Fruit fly (Drosophila melanogaster) S2 (cell line): Measurements from ENCODE around the gene Cpr67B.

ENCODE experiments used
- CG8478 ChIP-seq: fragments of >200 bp; optimal IDR thresholded peaks from 2 replicates; lab custom pipeline; 2018
- CTCF ChIP-seq, 2 experiments: fragments of >200 bp; optimal IDR thresholded peaks; 2 replicates each; lab custom pipeline; 2018

dm6 chr3L:9410754-9411423, 6.3 kb downstream of the Cpr67B start, which contains the start of the genes CG4022 and Cpsf5:
- TF ChIP-seq CG8478 (lab: Kevin White, UChicago), result no peak
- no peak for TF ChIP-seq CTCF (optimal IDR thresholded peaks at IDR 0.05; lab: Kevin White, UChicago)
